Worm (Caenorhabditis elegans): ENCODE results near the gene T24C4.10.

Gene T24C4.10

DNA sequence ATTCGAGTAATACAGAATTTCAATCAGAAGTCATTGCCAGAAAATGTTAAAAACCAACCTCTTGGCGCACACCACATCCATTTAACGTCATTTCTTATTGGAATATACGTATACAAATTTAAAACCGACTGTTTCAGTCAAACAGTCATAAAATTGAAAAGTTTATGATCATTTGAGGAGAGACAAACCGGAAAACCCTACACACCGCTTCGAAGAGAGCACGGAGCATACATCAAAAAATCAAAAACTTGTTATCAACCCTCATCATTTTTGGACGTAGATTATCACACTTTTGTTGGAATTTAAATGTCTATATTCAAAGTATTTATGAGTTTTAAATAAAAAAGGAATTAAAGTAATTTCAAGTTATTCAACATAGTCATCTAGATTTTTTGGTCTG is at the start of gene T24C4.10:
Gene T24C4.10 (minus strand): TSS at position 230 of the 400 bp plus-strand sequence.
- TF ChIP-seq dao-5 (tag; optimal IDR thresholded peaks at IDR 0.05): no peak
- no peak for TF ChIP-seq W03F9.2 (tag; optimal IDR thresholded peaks at IDR 0.05)
- no peak for TF ChIP-seq him-1 (tag; optimal IDR thresholded peaks at IDR 0.05)

ce11 chrIII:938569-938968 is 47.5 kb upstream of the T24C4.10 start, which contains the start of gene fbxa-22:
Gene fbxa-22, plus strand, starts transcription at chrIII:938869.
- TF ChIP-seq him-1 (tag; optimal IDR thresholded peaks at IDR 0.05) (no peak), W03F9.2 (tag; optimal IDR thresholded peaks at IDR 0.05) (no peak), dao-5 (tag; optimal IDR thresholded peaks at IDR 0.05) (no peak)

DNA sequence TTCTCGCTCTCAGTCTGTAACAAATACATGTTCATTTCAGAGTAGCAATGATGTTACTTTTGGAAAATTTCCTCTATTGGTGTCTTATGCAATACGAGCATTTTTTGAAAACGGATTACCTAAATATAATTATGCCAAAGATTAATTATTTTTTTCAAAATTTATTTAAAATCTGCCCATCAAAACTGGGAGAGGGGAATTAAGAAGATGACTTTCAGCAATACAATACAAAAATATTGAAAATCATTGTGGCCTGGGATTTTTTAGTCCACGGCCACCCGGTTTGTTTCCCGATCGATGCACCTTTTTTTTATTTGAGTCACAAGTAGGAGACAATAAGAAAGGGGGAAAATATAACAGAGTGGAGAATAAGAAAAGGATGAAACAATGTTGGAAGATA is 46.9 kb upstream of the T24C4.10 start, which contains the start of gene fbxa-56:
Gene fbxa-56 (minus strand): TSS at position 101 of the 400 bp plus-strand sequence.
- TF ChIP-seq dao-5 (tag; optimal IDR thresholded peaks at IDR 0.05) (no peak), W03F9.2 (tag; optimal IDR thresholded peaks at IDR 0.05) (no peak), him-1 (tag; optimal IDR thresholded peaks at IDR 0.05) (no peak)

- TF ChIP-seq dao-5 (tag; optimal IDR thresholded peaks at IDR 0.05) (no peak), him-1 (tag; optimal IDR thresholded peaks at IDR 0.05) (no peak), W03F9.2 (tag; optimal IDR thresholded peaks at IDR 0.05) (no peak)
These were observed 45.0 kb upstream of the T24C4.10 start, which contains the start of gene fbxa-55 for ce11 chrIII:936037-936507. Gene fbxa-55, minus strand, starts transcription at chrIII:936087.

- TF ChIP-seq dao-5 (tag; optimal IDR thresholded peaks at IDR 0.05): peak; percentile 29
These were observed 40.4 kb upstream of the T24C4.10 start for ce11 chrIII:931405-931804.

DNA sequence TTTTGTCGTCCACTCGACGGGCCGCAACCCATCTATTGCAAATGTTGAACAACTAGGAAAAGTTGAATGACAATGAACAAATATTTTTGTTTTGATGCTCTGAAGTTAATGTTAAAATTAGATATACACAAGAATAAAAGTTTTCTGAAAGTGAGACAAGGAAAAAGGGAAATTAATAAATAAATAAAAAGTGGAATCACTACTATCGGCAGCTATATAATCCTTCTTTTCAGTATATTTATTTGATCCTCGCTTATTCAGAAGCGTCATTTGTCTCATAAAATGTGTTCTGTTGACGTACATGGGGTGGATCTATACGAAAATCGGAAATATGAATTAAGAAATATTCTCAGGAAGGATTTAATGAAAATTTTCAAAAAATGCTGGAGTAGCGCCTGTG is 35.2 kb upstream of the T24C4.10 start, which contains the start of gene pef-1:
Gene pef-1 (minus strand): TSS at position 101 of the 400 bp plus-strand sequence.
- TF ChIP-seq W03F9.2 (tag; optimal IDR thresholded peaks at IDR 0.05): no peak

DNA sequence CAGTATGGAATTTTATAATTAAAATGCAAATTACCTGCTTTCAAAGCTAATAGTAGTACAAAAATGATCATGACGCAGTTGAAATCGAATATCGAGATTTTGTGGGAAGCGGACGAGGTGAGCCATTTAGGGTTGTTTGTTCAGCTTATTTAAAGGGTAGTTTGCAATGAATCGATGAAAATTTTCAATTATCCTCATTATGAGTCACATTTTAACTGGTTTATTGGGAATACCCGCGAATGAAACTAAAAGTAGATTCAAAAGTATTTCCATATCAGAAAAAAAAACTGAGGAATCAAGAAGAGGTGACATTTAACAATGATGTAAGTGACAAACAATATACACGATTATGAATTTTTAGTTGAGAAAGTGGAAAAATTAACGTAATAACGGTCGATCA is 28.3 kb upstream of the T24C4.10 start, which contains the start of gene F23H11.7:
Gene F23H11.7 (minus strand): TSS at position 101 of the 400 bp plus-strand sequence.
- TF ChIP-seq dao-5 (tag; optimal IDR thresholded peaks at IDR 0.05): no peak
- TF ChIP-seq him-1 (tag; optimal IDR thresholded peaks at IDR 0.05): no peak
- no peak for TF ChIP-seq W03F9.2 (tag; optimal IDR thresholded peaks at IDR 0.05)

- no peak for TF ChIP-seq dao-5 (tag; optimal IDR thresholded peaks at IDR 0.05)
- TF ChIP-seq W03F9.2 (tag; optimal IDR thresholded peaks at IDR 0.05): no peak
- no peak for TF ChIP-seq him-1 (tag; optimal IDR thresholded peaks at IDR 0.05)
These were observed 25.9 kb upstream of the T24C4.10 start, which contains the start of gene idpp-13 for ce11 chrIII:916897-917296. Gene idpp-13, minus strand, starts transcription at chrIII:916997.

DNA sequence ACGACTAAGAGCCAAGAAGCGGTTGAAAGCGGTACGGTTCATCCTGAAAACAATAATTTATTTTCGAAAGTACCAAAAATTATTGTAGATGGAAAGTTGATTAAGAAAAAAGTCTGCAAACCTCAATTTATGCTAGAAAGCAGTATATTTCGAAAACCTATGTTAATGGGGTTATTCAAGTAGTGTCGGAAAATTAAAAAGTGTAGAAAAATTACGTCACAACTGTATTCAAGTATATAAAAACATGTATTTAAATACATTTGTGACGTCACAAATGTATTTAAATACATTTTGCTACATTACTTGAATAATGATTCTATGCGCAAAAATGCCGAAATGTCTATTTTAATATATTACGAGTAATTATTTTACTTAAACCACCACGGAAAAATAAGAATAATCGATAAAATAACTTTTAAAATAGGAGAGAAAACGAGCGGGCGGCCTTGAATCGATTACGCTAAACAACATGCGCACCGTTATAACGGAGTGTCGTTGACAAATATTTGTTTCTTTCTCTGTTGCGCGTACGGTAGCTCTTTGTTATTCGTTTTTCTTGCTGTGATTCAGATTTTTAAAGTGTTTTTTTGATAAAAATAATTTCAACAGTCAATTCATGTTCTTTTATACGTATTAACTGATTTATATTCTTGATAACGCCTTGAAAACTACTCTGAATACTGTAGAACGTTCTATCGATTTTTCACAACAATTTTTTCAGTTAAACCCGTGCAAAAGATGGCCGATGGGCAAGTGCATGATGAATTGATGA is 19.7 kb upstream of the T24C4.10 start, which contains the start of the genes F23H11.5 and bra-2:
Gene F23H11.5 (minus strand): TSS at position 51 of the 772 bp plus-strand sequence.
Gene bra-2 (plus strand): TSS at position 722 of the 772 bp plus-strand sequence.
- TF ChIP-seq him-1 (tag; optimal IDR thresholded peaks at IDR 0.05): no peak
- no peak for TF ChIP-seq W03F9.2 (tag; optimal IDR thresholded peaks at IDR 0.05)

DNA sequence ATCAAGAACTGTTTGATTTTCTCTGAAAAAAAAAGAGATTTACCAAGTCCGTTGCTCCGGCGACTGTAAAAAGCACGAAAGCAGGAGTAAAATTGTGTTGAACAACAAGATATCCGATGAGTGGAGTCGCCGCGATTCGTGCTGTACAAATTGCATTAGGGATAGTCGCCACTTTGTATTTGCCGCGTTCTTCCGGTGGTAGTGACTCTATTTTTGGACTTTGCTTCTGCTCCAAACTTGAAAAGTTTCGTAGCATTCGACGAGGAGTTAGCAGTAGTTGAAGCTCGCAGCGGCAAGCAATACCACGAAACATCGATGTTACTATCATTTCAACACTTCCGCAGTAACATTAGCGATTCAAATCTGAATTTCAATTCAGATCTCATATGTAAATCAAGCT is 18.5 kb upstream of the T24C4.10 start, which contains the start of gene crls-1:
Gene crls-1 (minus strand): TSS at position 363 of the 400 bp plus-strand sequence.
- no peak for TF ChIP-seq him-1 (tag; optimal IDR thresholded peaks at IDR 0.05)
- no peak for TF ChIP-seq W03F9.2 (tag; optimal IDR thresholded peaks at IDR 0.05)
- TF ChIP-seq dao-5 (tag; optimal IDR thresholded peaks at IDR 0.05): no peak

DNA sequence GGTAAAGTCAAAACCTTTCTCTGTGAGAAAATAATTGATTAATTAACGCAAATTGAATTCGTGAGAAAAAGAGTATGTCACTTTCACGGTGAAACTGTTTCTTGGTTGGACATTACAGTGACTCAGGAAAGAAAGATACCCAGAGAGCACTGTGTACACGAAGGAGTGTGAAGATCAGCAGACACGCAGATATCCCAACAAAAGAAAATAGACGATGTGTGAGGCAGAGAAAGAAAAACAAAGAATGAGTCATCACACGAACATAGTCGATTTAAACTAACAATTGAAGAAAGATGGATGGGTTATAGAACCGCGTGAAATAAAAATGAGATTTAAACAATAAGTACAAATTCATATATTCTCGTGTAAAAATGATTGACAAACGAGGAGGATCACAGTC is 16.9 kb upstream of the T24C4.10 start:
- TF ChIP-seq W03F9.2 (tag; optimal IDR thresholded peaks at IDR 0.05): no peak
- no peak for TF ChIP-seq him-1 (tag; optimal IDR thresholded peaks at IDR 0.05)
- no peak for TF ChIP-seq dao-5 (tag; optimal IDR thresholded peaks at IDR 0.05)

DNA sequence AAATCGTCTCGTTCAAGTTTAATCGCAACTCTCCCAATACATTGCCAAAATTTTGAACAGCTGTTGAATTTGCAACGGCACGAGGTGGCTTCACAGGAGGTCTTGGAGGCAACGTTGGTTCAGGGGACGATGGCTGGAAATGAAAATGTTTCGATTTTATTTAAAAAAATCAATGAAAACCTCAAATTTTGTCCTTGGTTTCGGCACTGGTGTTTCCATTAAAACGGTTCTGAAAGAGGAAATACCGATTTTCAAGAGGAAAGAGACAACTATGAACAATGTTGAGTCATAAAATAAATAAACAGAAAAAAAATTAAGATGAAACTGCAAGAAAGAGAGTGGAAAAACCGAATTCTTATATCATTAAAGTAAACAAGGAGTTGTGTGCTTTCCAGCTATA is 16.3 kb upstream of the T24C4.10 start, which contains the start of gene F23H11.4:
Gene F23H11.4 (minus strand): TSS at position 229 of the 400 bp plus-strand sequence.
- TF ChIP-seq dao-5 (tag; optimal IDR thresholded peaks at IDR 0.05): no peak
- TF ChIP-seq him-1 (tag; optimal IDR thresholded peaks at IDR 0.05): no peak
- no peak for TF ChIP-seq W03F9.2 (tag; optimal IDR thresholded peaks at IDR 0.05)

- TF ChIP-seq W03F9.2 (tag; optimal IDR thresholded peaks at IDR 0.05): no peak
- no peak for TF ChIP-seq dao-5 (tag; optimal IDR thresholded peaks at IDR 0.05)
- TF ChIP-seq him-1 (tag; optimal IDR thresholded peaks at IDR 0.05): no peak
These were observed 10.7 kb upstream of the T24C4.10 start for ce11 chrIII:901600-902250.

DNA sequence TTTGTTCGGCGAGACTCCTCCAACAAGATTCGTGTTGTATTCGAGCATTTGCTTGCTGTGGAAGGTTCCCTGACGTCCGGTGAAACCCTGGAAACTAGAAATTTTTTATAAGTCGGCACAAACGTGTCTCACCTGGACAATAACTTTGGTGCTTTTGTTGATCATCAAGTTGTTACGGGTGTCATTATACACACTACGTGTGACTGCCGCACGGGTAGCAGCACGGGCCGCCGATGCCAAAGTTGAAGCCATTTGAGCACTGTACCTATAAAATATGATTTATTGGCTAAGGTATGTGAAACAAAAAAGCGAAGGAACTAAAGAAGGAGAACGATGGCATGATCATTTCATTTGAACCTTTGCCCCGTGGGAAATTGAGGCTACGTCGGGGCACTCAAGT is 10.1 kb upstream of the T24C4.10 start, which contains the start of gene sucl-2:
Gene sucl-2 (minus strand): TSS at position 265 of the 400 bp plus-strand sequence.
- no peak for TF ChIP-seq dao-5 (tag; optimal IDR thresholded peaks at IDR 0.05)
- TF ChIP-seq him-1 (tag; optimal IDR thresholded peaks at IDR 0.05): no peak
- no peak for TF ChIP-seq W03F9.2 (tag; optimal IDR thresholded peaks at IDR 0.05)

All from whole organism, L4/young adult.